Worm (Caenorhabditis elegans) whole organism, young adult: ENCODE measurements around the gene tftc-3.

ENCODE experiments used
- F57A8.1 ChIP-seq: fragments of 200-800 bp; sonication (Bioruptor generic); optimal IDR thresholded peaks from 2 replicates; lab custom pipeline; 2018; ENCODE audit warnings: mild to moderate bottlenecking, missing genetic modification characterization, moderate library complexity, missing compliant biosample characterization
- bed-1 ChIP-seq: fragments of 200-800 bp; sonication (Bioruptor generic); IDR thresholded peaks from 2 replicates; pipeline ENCODE4 v1.3.6; 2022; ENCODE audit warnings: missing genetic modification reagents, missing genetic modification characterization, missing compliant biosample characterization
- rcor-1 ChIP-seq: fragments of 200-800 bp; sonication (Bioruptor generic); IDR thresholded peaks from 2 replicates; pipeline ENCODE4 v1.3.6; 2022; ENCODE audit warnings: missing genetic modification reagents, missing genetic modification characterization, missing compliant biosample characterization
- sdz-38 ChIP-seq: sonication (generic microtip); optimal IDR thresholded peaks from 2 replicates; lab custom pipeline; 2016; ENCODE audit warnings: missing genotype, missing genetic modification characterization, missing compliant biosample characterization
- snpc-4 ChIP-seq, 5 experiments: fragments of 150-350 bp in 1 of 5; sonication (generic microtip) in 4 of 5; optimal IDR thresholded peaks; 2 replicates each; lab custom pipeline; 2014 to 2018; ENCODE audit warnings: missing genetic modification characterization in 5 of 5, missing biosample characterization in 3 of 5, antibody characterized with exemption in 2 of 5, mild to moderate bottlenecking in 2 of 5, missing compliant biosample characterization in 2 of 5, missing genotype in 2 of 5, moderate library complexity in 2 of 5, missing genetic modification reagents in 1 of 5
- unc-130 ChIP-seq: sonication (generic microtip); optimal IDR thresholded peaks from 2 replicates; lab custom pipeline; 2016; ENCODE audit warnings: missing genetic modification reagents, missing genetic modification characterization, missing compliant biosample characterization

- no peak for TF ChIP-seq snpc-4 (GFP tag; optimal IDR thresholded peaks at IDR 0.05; lab: Kevin White, UChicago)
- no peak for TF ChIP-seq snpc-4 (tag; optimal IDR thresholded peaks at IDR 0.05; lab: Kevin White, UChicago)
- TF ChIP-seq rcor-1 (GFP tag; lab: Robert Waterston, UW), result no peak
- no peak for TF ChIP-seq bed-1 (GFP tag; lab: Robert Waterston, UW)
- TF ChIP-seq sdz-38 (tag; lab: Kevin White, UChicago), result no peak
- no peak for TF ChIP-seq F57A8.1
- no peak for TF ChIP-seq unc-130
These were observed 43.8 kb downstream of the tftc-3 start, which contains the start of gene C51E3.6 for ce11 chrV:10166368-10166767.
